Worm (Caenorhabditis elegans): ENCODE data around the gene acdh-7.

Gene acdh-7

ce11 chrX:17168086-17168485, 48.8 kb downstream of the acdh-7 start:
- TF ChIP-seq R02D3.7 (tag; optimal IDR thresholded peaks at IDR 0.05), result no peak
- TF ChIP-seq nhr-43 (tag; optimal IDR thresholded peaks at IDR 0.05; ENCODE audit: poor library complexity, severe bottlenecking), result no peak
- no peak for TF ChIP-seq ztf-4 (tag; optimal IDR thresholded peaks at IDR 0.05)
- TF ChIP-seq mml-1 (tag; optimal IDR thresholded peaks at IDR 0.05), result no peak
- no peak for TF ChIP-seq fos-1 (tag; optimal IDR thresholded peaks at IDR 0.05)
- no peak for TF ChIP-seq elt-2 (tag; optimal IDR thresholded peaks at IDR 0.05)
- TF ChIP-seq tbx-2 (tag; optimal IDR thresholded peaks at IDR 0.05), result no peak
- no peak for TF ChIP-seq ceh-16 (tag; optimal IDR thresholded peaks at IDR 0.05)
- TF ChIP-seq fkh-2 (tag; optimal IDR thresholded peaks at IDR 0.05), result no peak
- no peak for TF ChIP-seq nhr-77 (tag; optimal IDR thresholded peaks at IDR 0.05)
- no peak for TF ChIP-seq hmg-11 (tag; optimal IDR thresholded peaks at IDR 0.05)
- TF ChIP-seq aly-2 (tag; optimal IDR thresholded peaks at IDR 0.05), result no peak
- TF ChIP-seq lsy-12 (tag; optimal IDR thresholded peaks at IDR 0.05), result no peak
